Fruit fly (Drosophila melanogaster) whole organism, embryonic: ENCODE measurements around the gene CG17270.

ENCODE experiments used
- ATbp ChIP-seq: fragments of 200-800 bp; sonication (Bioruptor generic); optimal IDR thresholded peaks from 2 replicates; lab custom pipeline; 2017; ENCODE audit warnings: missing biosample characterization, mild to moderate bottlenecking, missing genetic modification characterization, missing genetic modification reagents
- B-H2 ChIP-seq: fragments of 200-800 bp; sonication (Bioruptor generic); optimal IDR thresholded peaks from 2 replicates; lab custom pipeline; 2018; ENCODE audit warnings: missing biosample characterization, mild to moderate bottlenecking, missing genetic modification characterization
- CG10147 ChIP-seq: fragments of 200-800 bp; sonication (Bioruptor generic); optimal IDR thresholded peaks from 2 replicates; lab custom pipeline; 2019; ENCODE audit warnings: missing biosample characterization, mild to moderate bottlenecking, missing genetic modification characterization, moderate library complexity
- CG10209 ChIP-seq: fragments of 200-800 bp; sonication (Bioruptor generic); optimal IDR thresholded peaks from 3 replicates; lab custom pipeline; 2017; ENCODE audit warnings: missing biosample characterization, mild to moderate bottlenecking, missing genetic modification characterization, missing genetic modification reagents
- CG12391 ChIP-seq: fragments of 200-800 bp; sonication (Bioruptor generic); optimal IDR thresholded peaks from 3 replicates; lab custom pipeline; 2018; ENCODE audit warnings: missing biosample characterization, mild to moderate bottlenecking, missing genetic modification characterization, moderate library complexity
- CG13424 ChIP-seq: fragments of 200-800 bp; sonication (Bioruptor generic); optimal IDR thresholded peaks from 2 replicates; lab custom pipeline; 2019; ENCODE audit warnings: missing biosample characterization, mild to moderate bottlenecking, missing genetic modification characterization, moderate library complexity
- CG30403 ChIP-seq: fragments of 200-800 bp; sonication (Bioruptor generic); optimal IDR thresholded peaks from 3 replicates; lab custom pipeline; 2016; ENCODE audit warnings: missing biosample characterization, missing genetic modification characterization
- CG3407 ChIP-seq: fragments of 200-800 bp; sonication (Bioruptor generic); optimal IDR thresholded peaks from 2 replicates; lab custom pipeline; 2018; ENCODE audit warnings: missing biosample characterization, mild to moderate bottlenecking, missing genetic modification characterization
- CG34422 ChIP-seq: fragments of 200-800 bp; sonication (Bioruptor generic); IDR thresholded peaks from 3 replicates; pipeline ENCODE4 v1.3.6; 2022; ENCODE audit warnings: missing biosample characterization, missing genetic modification characterization
- CG6654 ChIP-seq: fragments of 200-800 bp; sonication (Bioruptor generic); optimal IDR thresholded peaks from 2 replicates; lab custom pipeline; 2017; ENCODE audit warnings: missing biosample characterization, mild to moderate bottlenecking, missing genetic modification characterization
- CG7556 ChIP-seq: fragments of 200-800 bp; sonication (Bioruptor generic); optimal IDR thresholded peaks from 2 replicates; lab custom pipeline; 2017; ENCODE audit warnings: missing biosample characterization, mild to moderate bottlenecking, missing genetic modification characterization
- CG9437 ChIP-seq: fragments of 200-800 bp; sonication (Bioruptor generic); optimal IDR thresholded peaks from 2 replicates; lab custom pipeline; 2018; ENCODE audit warnings: missing biosample characterization, mild to moderate bottlenecking, missing genetic modification characterization
- CG9932 ChIP-seq: fragments of 200-800 bp; sonication (Bioruptor generic); IDR thresholded peaks from 2 replicates; pipeline ENCODE4 v1.3.6; 2022; ENCODE audit warnings: missing biosample characterization, missing genetic modification characterization
- CoRest ChIP-seq: fragments of 200-800 bp; sonication (Bioruptor generic); optimal IDR thresholded peaks from 3 replicates; lab custom pipeline; 2018; ENCODE audit warnings: missing biosample characterization, mild to moderate bottlenecking, missing genetic modification characterization, moderate library complexity
- Dbx ChIP-seq: fragments of 200-800 bp; sonication (Bioruptor generic); IDR thresholded peaks from 3 replicates; pipeline ENCODE4 v1.3.6; 2022; ENCODE audit warnings: missing biosample characterization, missing genetic modification characterization
- Dek ChIP-seq: fragments of 200-800 bp; sonication (Bioruptor generic); optimal IDR thresholded peaks from 3 replicates; lab custom pipeline; 2019; ENCODE audit warnings: missing biosample characterization, mild to moderate bottlenecking, missing genetic modification characterization, moderate library complexity
- E2f1 ChIP-seq: fragments of 200-800 bp; sonication (Bioruptor generic); IDR thresholded peaks from 2 replicates; pipeline ENCODE4 v1.3.6; 2022; ENCODE audit warnings: missing biosample characterization, missing genetic modification characterization
- HLHmδ ChIP-seq: fragments of 200-800 bp; sonication (Bioruptor generic); optimal IDR thresholded peaks from 2 replicates; lab custom pipeline; 2018; ENCODE audit warnings: missing biosample characterization, mild to moderate bottlenecking, missing genetic modification characterization, moderate library complexity
- Max ChIP-seq: fragments of 200-800 bp; sonication (Bioruptor generic); optimal IDR thresholded peaks from 2 replicates; lab custom pipeline; 2016; ENCODE audit warnings: missing biosample characterization, mild to moderate bottlenecking, missing genetic modification characterization
- Med ChIP-seq: fragments of 200-800 bp; sonication (Bioruptor generic); peaks from one replicate; lab custom pipeline; 2016; ENCODE audit warnings: missing biosample characterization, missing genetic modification characterization, mild to moderate bottlenecking, inconsistent platforms, moderate library complexity
- Oli ChIP-seq: fragments of 200-800 bp; sonication (Bioruptor generic); optimal IDR thresholded peaks from 2 replicates; lab custom pipeline; 2018; ENCODE audit warnings: missing biosample characterization, mild to moderate bottlenecking, missing genetic modification characterization, moderate library complexity
- Opbp ChIP-seq: fragments of 200-800 bp; sonication (Bioruptor generic); IDR thresholded peaks from 3 replicates; pipeline ENCODE4 v1.3.6; 2022; ENCODE audit warnings: missing biosample characterization, missing genetic modification characterization; ENCODE audit not compliant: partially characterized antibody
- Pdp1 ChIP-seq, 2 experiments: fragments of 200-800 bp; sonication (Bioruptor generic); optimal IDR thresholded peaks; 3 replicates each; lab custom pipeline; 2016; ENCODE audit warnings: missing biosample characterization in 2 of 2, missing genetic modification characterization in 2 of 2, mild to moderate bottlenecking in 1 of 2, moderate library complexity in 1 of 2
- Rfx ChIP-seq: fragments of 200-800 bp; sonication (Bioruptor generic); IDR thresholded peaks from 2 replicates; pipeline ENCODE4 v1.3.6; 2022; ENCODE audit warnings: missing biosample characterization, missing genetic modification characterization
- Sry-β ChIP-seq: fragments of 200-800 bp; sonication (Bioruptor generic); optimal IDR thresholded peaks from 2 replicates; lab custom pipeline; 2018; ENCODE audit warnings: missing biosample characterization, mild to moderate bottlenecking, missing genetic modification characterization, moderate library complexity
- ase ChIP-seq: fragments of 200-800 bp; sonication (Bioruptor generic); IDR thresholded peaks from 3 replicates; pipeline ENCODE4 v1.3.6; 2022; ENCODE audit warnings: missing biosample characterization, missing genetic modification characterization
- ash1 ChIP-seq: fragments of 200-800 bp; sonication (Bioruptor generic); optimal IDR thresholded peaks from 2 replicates; lab custom pipeline; 2018; ENCODE audit warnings: missing biosample characterization, mild to moderate bottlenecking, missing genetic modification characterization
- ato ChIP-seq: fragments of 200-800 bp; sonication (Bioruptor generic); IDR thresholded peaks from 2 replicates; pipeline ENCODE4 v1.3.6; 2022; ENCODE audit warnings: missing biosample characterization, missing genetic modification characterization; ENCODE audit not compliant: partially characterized antibody
- cato ChIP-seq: fragments of 200-800 bp; sonication (Bioruptor generic); optimal IDR thresholded peaks from 2 replicates; lab custom pipeline; 2016; ENCODE audit warnings: missing biosample characterization, missing genetic modification characterization, borderline replicate concordance
- caup ChIP-seq: fragments of 200-800 bp; sonication (Bioruptor generic); optimal IDR thresholded peaks from 3 replicates; lab custom pipeline; 2017; ENCODE audit warnings: missing biosample characterization, mild to moderate bottlenecking, missing genetic modification characterization, moderate library complexity; ENCODE audit not compliant: severe bottlenecking
- crp ChIP-seq, 2 experiments: fragments of 200-800 bp; sonication (Bioruptor generic); optimal IDR thresholded peaks; 2 replicates in 1 of 2; 3 replicates in 1 of 2; lab custom pipeline; 2017; ENCODE audit warnings: missing biosample characterization in 2 of 2, missing genetic modification characterization in 2 of 2, mild to moderate bottlenecking in 1 of 2, moderate library complexity in 1 of 2
- dati ChIP-seq: fragments of 200-800 bp; sonication (Bioruptor generic); IDR thresholded peaks from 2 replicates; pipeline ENCODE4 v1.3.6; 2022; ENCODE audit warnings: missing biosample characterization, missing genetic modification characterization
- dm ChIP-seq: fragments of 200-800 bp; sonication (Bioruptor generic); optimal IDR thresholded peaks from 3 replicates; lab custom pipeline; 2016; ENCODE audit warnings: missing biosample characterization, missing genetic modification characterization
- dmrt99B ChIP-seq: fragments of 200-800 bp; sonication (Bioruptor generic); optimal IDR thresholded peaks from 2 replicates; lab custom pipeline; 2018; ENCODE audit warnings: missing biosample characterization, mild to moderate bottlenecking, missing genetic modification characterization, moderate library complexity
- en ChIP-seq: fragments of 200-800 bp; sonication (Bioruptor generic); optimal IDR thresholded peaks from 2 replicates; lab custom pipeline; 2016; ENCODE audit warnings: missing biosample characterization, missing genetic modification characterization
- gem ChIP-seq: fragments of 200-800 bp; sonication (Bioruptor generic); optimal IDR thresholded peaks from 2 replicates; lab custom pipeline; 2019; ENCODE audit warnings: missing biosample characterization, mild to moderate bottlenecking, missing genetic modification characterization, moderate library complexity
- hb ChIP-seq: fragments of 200-800 bp; sonication (Bioruptor generic); IDR thresholded peaks from 3 replicates; pipeline ENCODE4 v1.3.6; 2022; ENCODE audit warnings: missing biosample characterization, missing genetic modification characterization; ENCODE audit not compliant: partially characterized antibody
- hkb ChIP-seq, 2 experiments: fragments of 200-800 bp in 1 of 2; fragments of >200 bp in 1 of 2; sonication (Bioruptor generic) in 1 of 2; IDR thresholded peaks in 1 of 2; optimal IDR thresholded peaks in 1 of 2; 2 replicates each; pipeline versions ENCODE4 v1.3.6 to Lab custom; 2017 to 2022; ENCODE audit warnings: missing biosample characterization in 1 of 2, missing genetic modification characterization in 1 of 2
- lab ChIP-seq: fragments of 200-800 bp; sonication (Bioruptor generic); optimal IDR thresholded peaks from 3 replicates; lab custom pipeline; 2017; ENCODE audit warnings: missing biosample characterization, missing genetic modification characterization, mild to moderate bottlenecking, moderate library complexity, missing genetic modification reagents
- mld ChIP-seq: fragments of 200-800 bp; sonication (Bioruptor generic); IDR thresholded peaks from 3 replicates; pipeline ENCODE4 v1.3.6; 2022; ENCODE audit warnings: missing biosample characterization, missing genetic modification characterization; ENCODE audit not compliant: partially characterized antibody
- otp ChIP-seq: fragments of 200-800 bp; sonication (Bioruptor generic); IDR thresholded peaks from 3 replicates; pipeline ENCODE4, ENCODE4 v1.3.6; 2022; ENCODE audit warnings: missing biosample characterization, missing genetic modification characterization
- pros ChIP-seq: fragments of 200-800 bp; sonication (Bioruptor generic); optimal IDR thresholded peaks from 3 replicates; lab custom pipeline; 2019; ENCODE audit warnings: missing biosample characterization, mild to moderate bottlenecking, missing genetic modification characterization, moderate library complexity
- rib ChIP-seq: fragments of 200-800 bp; sonication (Bioruptor generic); IDR thresholded peaks from 2 replicates; pipeline ENCODE4 v1.3.6; 2022; ENCODE audit warnings: missing biosample characterization, missing genetic modification characterization
- schlank ChIP-seq: fragments of 200-800 bp; sonication (Bioruptor generic); optimal IDR thresholded peaks from 2 replicates; lab custom pipeline; 2018; ENCODE audit warnings: missing biosample characterization, mild to moderate bottlenecking, missing genetic modification characterization
- sd ChIP-seq: fragments of 200-800 bp; sonication (Bioruptor generic); optimal IDR thresholded peaks from 3 replicates; lab custom pipeline; 2018; ENCODE audit warnings: missing biosample characterization, mild to moderate bottlenecking, missing genetic modification characterization, moderate library complexity
- ttk ChIP-seq: fragments of 200-800 bp; sonication (Bioruptor generic); IDR thresholded peaks from 2 replicates; pipeline ENCODE4 v2.1.2; 2022; ENCODE audit warnings: missing biosample characterization, missing genetic modification characterization
- z ChIP-seq: fragments of 200-800 bp; sonication (Bioruptor generic); IDR thresholded peaks from 3 replicates; pipeline ENCODE4 v1.3.6; 2022; ENCODE audit warnings: missing biosample characterization, missing genetic modification characterization

The CG17270 gene

DNA sequence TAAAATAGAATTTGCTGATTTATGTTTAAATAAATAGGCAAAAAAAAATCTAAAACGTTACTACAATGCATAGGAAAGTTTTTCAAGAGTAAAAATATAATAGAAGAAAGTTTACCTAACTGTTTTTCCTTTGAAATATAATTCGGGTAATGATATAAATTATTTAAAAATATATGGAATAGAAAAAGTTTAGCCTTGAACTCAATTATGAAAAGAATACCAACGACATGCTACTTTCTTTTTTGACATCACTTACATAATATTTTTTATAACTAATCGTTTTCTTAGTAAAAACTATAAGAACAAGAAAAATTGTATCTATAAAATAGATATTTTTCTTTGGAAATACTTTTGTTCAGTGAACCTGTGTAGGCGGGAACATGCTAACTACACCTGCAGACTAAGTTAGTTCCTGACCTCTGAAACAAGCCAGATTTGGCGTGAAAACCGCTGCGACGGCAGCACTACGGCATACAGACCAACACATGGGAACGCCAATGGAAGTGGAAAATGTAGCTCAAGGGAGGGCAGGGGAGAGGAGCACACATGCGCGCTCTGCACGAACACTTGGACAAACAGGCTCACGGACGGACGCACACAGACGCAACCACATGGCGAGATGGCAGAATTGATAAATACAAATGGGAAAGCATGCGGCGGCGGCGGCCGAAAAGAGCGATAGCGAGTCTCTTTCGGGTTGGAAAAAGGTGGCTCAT, 10.8 kb upstream of the CG17270 start (continued):
- peak; percentile 49 for TF ChIP-seq CG30403 (GFP tag; lab: Kevin White, UChicago)
- no peak for TF ChIP-seq ato
- TF ChIP-seq en (GFP tag; lab: Kevin White, UChicago), result no peak
- TF ChIP-seq Pdp1 (GFP tag; optimal IDR thresholded peaks at IDR 0.05; lab: Kevin White, UChicago), result peak in 1 of 2 experiments; percentile 30
- peak; percentile 62 for TF ChIP-seq CG9437 (GFP tag; lab: Kevin White, UChicago)
- TF ChIP-seq Sry-β (GFP tag; lab: Kevin White, UChicago), result peak; percentile 98
- no peak for TF ChIP-seq mld (GFP tag; lab: Robert Waterston, UW)
- TF ChIP-seq E2f1 (GFP tag; lab: Robert Waterston, UW), result no peak
- TF ChIP-seq lab (GFP tag; lab: Kevin White, UChicago), result peak; percentile 43
- peak; percentile 81 for TF ChIP-seq HLHmδ (GFP tag; lab: Kevin White, UChicago)
- no peak for TF ChIP-seq ash1 (GFP tag; lab: Kevin White, UChicago)
- TF ChIP-seq dmrt99B (tag; lab: Kevin White, UChicago), result peak; percentile 24
- peak; percentile 44 for TF ChIP-seq CG10209
- peak; percentile 93 for TF ChIP-seq Med (GFP tag; lab: Kevin White, UChicago)
- peak; percentile 60 for TF ChIP-seq B-H2 (GFP tag; lab: Kevin White, UChicago)
- peak; percentile 51 for TF ChIP-seq Oli (tag; lab: Kevin White, UChicago)
- TF ChIP-seq CG12391 (tag; lab: Kevin White, UChicago), result peak; percentile 45
- TF ChIP-seq CoRest (tag; lab: Kevin White, UChicago), result peak; percentile 53
- peak; percentile 28 for TF ChIP-seq CG13424 (tag; lab: Kevin White, UChicago)
- TF ChIP-seq dati (GFP tag; lab: Robert Waterston, UW), result no peak
- TF ChIP-seq z (GFP tag; lab: Robert Waterston, UW), result 0 out of 3 replicates have a peak, but pooled peaks have one; percentile 5
- TF ChIP-seq rib (GFP tag; lab: Robert Waterston, UW), result peak; percentile 93
- TF ChIP-seq Max (GFP tag; lab: Kevin White, UChicago), result no peak
- TF ChIP-seq ttk (GFP tag; lab: Robert Waterston, UW), result no peak
- TF ChIP-seq CG10147 (GFP tag; lab: Kevin White, UChicago), result peak; percentile 32
- TF ChIP-seq CG34422, result peak; percentile 70; the same call in 2 of the 3 replicates
- peak; percentile 42; the same call in 1 of the 3 replicates for TF ChIP-seq Opbp (GFP tag; lab: Robert Waterston, UW)
- no peak for TF ChIP-seq cato (GFP tag; lab: Kevin White, UChicago)
- TF ChIP-seq Dek (tag; lab: Kevin White, UChicago), result peak; percentile 36
- peak; percentile 71 for TF ChIP-seq CG7556 (GFP tag; lab: Kevin White, UChicago)
- TF ChIP-seq hkb (optimal IDR thresholded peaks at IDR 0.05; lab: Kevin White, UChicago), result no peak
- peak; percentile 25; the same call in 1 of the 2 replicates for TF ChIP-seq hkb (GFP tag; IDR thresholded peaks at IDR 0.05; lab: Robert Waterston, UW)
- TF ChIP-seq caup, result peak; percentile 40
- TF ChIP-seq otp (GFP tag; lab: Robert Waterston, UW), result 0 out of 3 replicates have a peak, but pooled peaks have one; percentile 9
- peak in 1 of 2 experiments; percentile 21 for TF ChIP-seq crp (GFP tag; optimal IDR thresholded peaks at IDR 0.05; lab: Kevin White, UChicago)
- TF ChIP-seq Rfx (GFP tag; lab: Robert Waterston, UW), result peak; percentile 78
- peak; percentile 13; the same call in 2 of the 3 replicates for TF ChIP-seq Dbx
- no peak for TF ChIP-seq ase (GFP tag; lab: Robert Waterston, UW)
- TF ChIP-seq CG6654 (GFP tag; lab: Kevin White, UChicago), result no peak
- TF ChIP-seq CG9932 (GFP tag; lab: Robert Waterston, UW), result peak; percentile 61
- TF ChIP-seq ATbp (GFP tag; lab: Kevin White, UChicago), result no peak
- TF ChIP-seq CG3407, result peak; percentile 13
- peak; percentile 61 for TF ChIP-seq gem (tag; lab: Kevin White, UChicago)
- peak; percentile 79 for TF ChIP-seq sd (tag; lab: Kevin White, UChicago)
- TF ChIP-seq pros (GFP tag; lab: Kevin White, UChicago), result peak; percentile 24
- peak; percentile 92 for TF ChIP-seq dm
- TF ChIP-seq schlank (tag; lab: Kevin White, UChicago), result no peak
- TF ChIP-seq hb (GFP tag; lab: Robert Waterston, UW), result no peak
